Fruit fly (Drosophila melanogaster) Kc167 (cell line): Measurements from ENCODE around the gene CG46522.
"Not testable (repeated sequence)": the region's sequence is repeated elsewhere in the genome, so short reads cannot be mapped to it uniquely, and the experiment has no call there.

Experiments used
- h ChIP-seq: fragments of >200 bp; optimal IDR thresholded peaks from 3 replicates; lab custom pipeline; 2018; ENCODE audit warnings: missing external identifiers
- insv ChIP-seq: fragments of >200 bp; optimal IDR thresholded peaks from 3 replicates; lab custom pipeline; 2018; ENCODE audit warnings: missing external identifiers
- psq ChIP-seq: fragments of >200 bp; optimal IDR thresholded peaks from 2 replicates; lab custom pipeline; 2017; ENCODE audit warnings: missing external identifiers
- ttk ChIP-seq: sonication (Bioruptor generic); optimal IDR thresholded peaks from 2 replicates; lab custom pipeline; 2017; ENCODE audit warnings: missing external identifiers

DNA sequence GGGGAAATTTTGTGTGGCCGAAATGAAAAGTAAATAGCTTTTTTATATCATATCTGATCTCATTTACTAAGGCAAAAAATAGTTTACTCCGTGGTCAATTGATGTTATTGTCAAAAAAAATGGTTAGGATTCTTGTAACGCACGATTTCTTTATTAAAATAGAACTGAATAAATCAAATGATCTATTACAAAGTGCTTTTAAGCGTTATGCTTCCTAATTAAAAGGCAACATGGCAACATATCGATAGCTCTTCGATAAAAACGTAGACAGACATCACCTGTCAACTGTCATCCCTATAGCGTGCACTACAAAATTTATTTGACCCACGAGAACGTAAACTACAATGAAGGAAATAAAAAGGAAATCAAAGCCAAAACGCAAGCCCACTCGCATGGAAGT is 44.5 kb upstream of the CG46522 start, which contains the start of gene CG46515:
- TF ChIP-seq ttk, insv, psq, h (lab: Kevin White, UChicago): not testable (repeated sequence)
